Fruit fly (Drosophila melanogaster): Measurements from ENCODE around the gene Fhos.

dm6 chr3L:8745210-8745609 is 8.2 kb upstream of the Fhos start, which contains the start of gene Prm:
- TF ChIP-seq CG8478 (optimal IDR thresholded peaks at IDR 0.05) (no peak), CTCF (optimal IDR thresholded peaks at IDR 0.05) (no peak)

Measured in S2 (cell line).